Worm (Caenorhabditis elegans) whole organism, young adult: ENCODE results near the gene knl-3.

Source experiments
- B0261.1 ChIP-seq: sonication (generic microtip); optimal IDR thresholded peaks from 2 replicates; lab custom pipeline; 2016; ENCODE audit warnings: mild to moderate bottlenecking, missing genetic modification characterization, moderate library complexity, missing compliant biosample characterization
- B0336.3 ChIP-seq: fragments of 200-800 bp; sonication (Bioruptor generic); IDR thresholded peaks from 2 replicates; pipeline ENCODE4 v1.3.6; 2022; ENCODE audit warnings: missing genetic modification characterization, missing compliant biosample characterization
- C06A6.2 ChIP-seq: fragments of 200-800 bp; sonication (Bioruptor generic); conservative IDR thresholded peaks from 2 replicates; pipeline ENCODE4 v1.3.6; 2022; ENCODE audit warnings: missing genetic modification characterization, missing compliant biosample characterization
- D2030.7 ChIP-seq: fragments of 200-800 bp; sonication (Bioruptor generic); IDR thresholded peaks from 2 replicates; pipeline ENCODE4 v1.3.6; 2022; ENCODE audit warnings: missing genetic modification reagents, missing genetic modification characterization, missing compliant biosample characterization
- F23B12.7 ChIP-seq: sonication (generic microtip); optimal IDR thresholded peaks from 2 replicates; lab custom pipeline; 2017; ENCODE audit warnings: missing genetic modification characterization, mild to moderate bottlenecking, missing compliant biosample characterization, antibody characterized with exemption, moderate library complexity; ENCODE audit not compliant: insufficient read depth
- F37B4.10 ChIP-seq: fragments of 200-800 bp; sonication (Bioruptor generic); IDR thresholded peaks from 2 replicates; pipeline ENCODE4 v1.3.6; 2022; ENCODE audit warnings: missing genetic modification characterization, missing compliant biosample characterization
- F57C9.4 ChIP-seq: sonication (generic microtip); optimal IDR thresholded peaks from 2 replicates; lab custom pipeline; 2017; ENCODE audit warnings: mild to moderate bottlenecking, missing genetic modification characterization, missing compliant biosample characterization
- K11D2.4 ChIP-seq: fragments of 200-800 bp; sonication (Bioruptor generic); IDR thresholded peaks from 2 replicates; pipeline ENCODE4 v1.3.6; 2022; ENCODE audit warnings: missing genetic modification reagents, missing genetic modification characterization, missing compliant biosample characterization
- K12H6.12 ChIP-seq: fragments of 200-800 bp; sonication (Bioruptor generic); optimal IDR thresholded peaks from 2 replicates; lab custom pipeline; 2018; ENCODE audit warnings: mild to moderate bottlenecking, missing genetic modification characterization, missing compliant biosample characterization
- Y95B8A.8 ChIP-seq: fragments of 200-800 bp; sonication (Bioruptor generic); IDR thresholded peaks from 2 replicates; pipeline ENCODE4 v1.3.6; 2022; ENCODE audit warnings: missing genetic modification reagents, missing genetic modification characterization, missing compliant biosample characterization
- aptf-2 ChIP-seq: fragments of 200-800 bp; sonication (Bioruptor generic); conservative IDR thresholded peaks from 2 replicates; pipeline ENCODE4 v1.3.6; 2022; ENCODE audit warnings: missing genetic modification reagents, missing genetic modification characterization, missing compliant biosample characterization
- athp-1 ChIP-seq: sonication (generic microtip); optimal IDR thresholded peaks from 2 replicates; lab custom pipeline; 2017; ENCODE audit warnings: mild to moderate bottlenecking, missing genetic modification characterization, missing compliant biosample characterization
- attf-6 ChIP-seq: fragments of 200-800 bp; sonication (Bioruptor generic); IDR thresholded peaks from 2 replicates; pipeline ENCODE4 v1.3.6; 2022; ENCODE audit warnings: missing genetic modification reagents, missing genetic modification characterization, missing compliant biosample characterization
- bed-1 ChIP-seq: fragments of 200-800 bp; sonication (Bioruptor generic); IDR thresholded peaks from 2 replicates; pipeline ENCODE4 v1.3.6; 2022; ENCODE audit warnings: missing genetic modification reagents, missing genetic modification characterization, missing compliant biosample characterization
- cebp-1 ChIP-seq, 2 experiments: fragments of 200-800 bp in 1 of 2; sonication (Bioruptor generic) in 1 of 2; sonication (generic microtip) in 1 of 2; IDR thresholded peaks in 1 of 2; optimal IDR thresholded peaks in 1 of 2; 2 replicates each; pipeline versions ENCODE4 v1.3.6 to Lab custom; 2017 to 2022; ENCODE audit warnings: missing compliant biosample characterization in 2 of 2, missing genetic modification characterization in 2 of 2, mild to moderate bottlenecking in 1 of 2, missing genetic modification reagents in 1 of 2, moderate library complexity in 1 of 2
- egl-18 ChIP-seq: fragments of 200-800 bp; sonication (Bioruptor generic); IDR thresholded peaks from 2 replicates; pipeline ENCODE4 v1.3.6; 2022; ENCODE audit warnings: missing genetic modification reagents, missing genetic modification characterization, missing compliant biosample characterization
- him-1 ChIP-seq: sonication (generic microtip); optimal IDR thresholded peaks from 2 replicates; lab custom pipeline; 2016; ENCODE audit warnings: missing genotype, missing genetic modification reagents, missing genetic modification characterization, missing compliant biosample characterization
- hmg-20 ChIP-seq: fragments of 200-800 bp; sonication (Bioruptor generic); IDR thresholded peaks from 2 replicates; pipeline ENCODE4 v1.3.6; 2022; ENCODE audit warnings: missing genetic modification reagents, missing genetic modification characterization, missing compliant biosample characterization
- lin-40 ChIP-seq: sonication (generic microtip); optimal IDR thresholded peaks from 2 replicates; lab custom pipeline; 2016; ENCODE audit warnings: missing genetic modification characterization, mild to moderate bottlenecking, missing compliant biosample characterization, missing genotype, missing genetic modification reagents
- madf-3 ChIP-seq: fragments of 200-800 bp; sonication (Bioruptor generic); IDR thresholded peaks from 2 replicates; pipeline ENCODE4 v1.3.6; 2022; ENCODE audit warnings: missing genetic modification reagents, missing genetic modification characterization, missing compliant biosample characterization
- madf-8 ChIP-seq: fragments of 200-800 bp; sonication (Bioruptor generic); conservative IDR thresholded peaks from 2 replicates; pipeline ENCODE4 v1.3.6; 2022; ENCODE audit warnings: missing genetic modification reagents, missing genetic modification characterization, missing compliant biosample characterization
- mel-28 ChIP-seq: sonication (generic microtip); optimal IDR thresholded peaks from 2 replicates; lab custom pipeline; 2016; ENCODE audit warnings: borderline replicate concordance, mild to moderate bottlenecking, missing genetic modification characterization, missing compliant biosample characterization
- nfya-1 ChIP-seq: sonication (generic microtip); optimal IDR thresholded peaks from 2 replicates; lab custom pipeline; 2017; ENCODE audit warnings: antibody characterized with exemption, missing compliant biosample characterization, missing genetic modification characterization, borderline replicate concordance; ENCODE audit not compliant: insufficient read depth
- nfyb-1 ChIP-seq: fragments of 200-800 bp; sonication (Bioruptor generic); IDR thresholded peaks from 2 replicates; pipeline ENCODE4 v1.3.6; 2022; ENCODE audit warnings: missing genetic modification reagents, missing genetic modification characterization, missing compliant biosample characterization
- nhr-27 ChIP-seq: fragments of 200-800 bp; sonication (Bioruptor generic); optimal IDR thresholded peaks from 2 replicates; lab custom pipeline; 2018; ENCODE audit warnings: mild to moderate bottlenecking, missing genetic modification characterization, moderate library complexity, missing compliant biosample characterization
- nhr-90 ChIP-seq: sonication (generic microtip); optimal IDR thresholded peaks from 2 replicates; lab custom pipeline; 2016; ENCODE audit warnings: missing genotype, mild to moderate bottlenecking, missing genetic modification characterization, missing compliant biosample characterization
- rec-8 ChIP-seq, 2 experiments: sonication (generic microtip); optimal IDR thresholded peaks; 2 replicates each; lab custom pipeline; 2016; ENCODE audit warnings: mild to moderate bottlenecking in 2 of 2, missing genetic modification characterization in 2 of 2, missing genetic modification reagents in 2 of 2, missing genotype in 2 of 2, missing biosample characterization in 1 of 2, missing compliant biosample characterization in 1 of 2, moderate library complexity in 1 of 2
- rpc-1 ChIP-seq, 2 experiments: fragments of 150-350 bp in 1 of 2; sonication (generic microtip) in 1 of 2; optimal IDR thresholded peaks; 2 replicates each; lab custom pipeline; 2014 to 2018; ENCODE audit warnings: missing biosample characterization in 1 of 2, missing genetic modification characterization in 1 of 2, missing genetic modification reagents in 1 of 2, missing genotype in 1 of 2
- snpc-1.3 ChIP-seq: sonication (generic microtip); optimal IDR thresholded peaks from 2 replicates; lab custom pipeline; 2017; ENCODE audit warnings: missing genetic modification characterization, mild to moderate bottlenecking, missing compliant biosample characterization, antibody characterized with exemption, moderate library complexity, missing genotype, missing genetic modification reagents; ENCODE audit not compliant: insufficient read depth
- sptf-2 ChIP-seq: fragments of 200-800 bp; sonication (Bioruptor generic); optimal IDR thresholded peaks from 2 replicates; lab custom pipeline; 2018; ENCODE audit warnings: mild to moderate bottlenecking, missing genetic modification characterization, missing compliant biosample characterization
- tbx-9 ChIP-seq: sonication (generic microtip); optimal IDR thresholded peaks from 2 replicates; lab custom pipeline; 2016; ENCODE audit warnings: borderline replicate concordance, missing genetic modification characterization, inconsistent platforms, missing compliant biosample characterization
- ztf-3 ChIP-seq: fragments of 200-800 bp; sonication (Bioruptor generic); optimal IDR thresholded peaks from 2 replicates; lab custom pipeline; 2018; ENCODE audit warnings: mild to moderate bottlenecking, missing genetic modification characterization, missing compliant biosample characterization

Gene knl-3

DNA sequence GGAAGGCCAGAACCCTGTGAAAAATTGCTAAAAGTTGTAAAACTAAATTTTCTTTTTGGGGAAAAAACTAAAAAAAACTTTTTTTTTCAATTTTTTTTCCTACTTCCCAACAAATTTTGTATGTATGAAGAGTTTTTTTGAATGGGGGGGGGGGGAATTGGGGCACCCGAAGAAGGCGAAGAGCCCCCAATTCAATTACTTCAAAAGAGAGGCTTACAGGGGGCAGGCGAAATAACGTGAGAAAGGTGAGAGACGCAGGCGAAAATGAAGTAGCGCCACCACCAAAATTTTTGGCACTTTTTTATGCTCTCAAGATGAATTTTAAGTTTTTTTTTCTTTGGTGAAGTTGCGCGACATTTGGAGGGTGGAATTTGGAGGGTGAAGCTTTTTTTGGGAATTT, 6.1 kb upstream of the knl-3 start:
- TF ChIP-seq athp-1 (tag; lab: Kevin White, UChicago), result peak; percentile 6
- no peak for TF ChIP-seq rec-8 (tag; optimal IDR thresholded peaks at IDR 0.05; lab: Kevin White, UChicago)
- TF ChIP-seq, all 124 proteins: peak for 1

- TF ChIP-seq K12H6.12 (tag; lab: Kevin White, UChicago) (no peak), bed-1 (no peak), F57C9.4 (no peak), aptf-2 (GFP tag; lab: Robert Waterston, UW) (no peak), sptf-2 (GFP tag; lab: Kevin White, UChicago) (no peak), nfya-1 (tag; lab: Kevin White, UChicago) (no peak), C06A6.2 (GFP tag; lab: Robert Waterston, UW) (no peak), madf-8 (GFP tag; lab: Robert Waterston, UW) (no peak), lin-40 (tag; lab: Kevin White, UChicago) (no peak), nfyb-1 (GFP tag; lab: Robert Waterston, UW) (no peak), hmg-20 (GFP tag; lab: Robert Waterston, UW) (no peak), cebp-1 (GFP tag; IDR thresholded peaks at IDR 0.05; lab: Robert Waterston, UW) (no peak), cebp-1 (tag; optimal IDR thresholded peaks at IDR 0.05; lab: Kevin White, UChicago) (no peak), F37B4.10 (no peak), B0336.3 (GFP tag; lab: Robert Waterston, UW) (no peak), attf-6 (GFP tag; lab: Robert Waterston, UW) (no peak), Y95B8A.8 (GFP tag; lab: Robert Waterston, UW) (no peak)
Measured at ce11 chrV:1864997-1865396, 4.0 kb upstream of the knl-3 start.

ce11 chrV:1868025-1868424, 988 bp upstream of the knl-3 start:
- TF ChIP-seq B0261.1 (tag; lab: Kevin White, UChicago), result no peak
- no peak for TF ChIP-seq K11D2.4 (GFP tag; lab: Robert Waterston, UW)
- no peak for TF ChIP-seq madf-3 (GFP tag; lab: Robert Waterston, UW)
- no peak for TF ChIP-seq ztf-3 (GFP tag; lab: Kevin White, UChicago)
- no peak for TF ChIP-seq F57C9.4
- TF ChIP-seq snpc-1.3, result no peak
- TF ChIP-seq F23B12.7, result no peak
- no peak for TF ChIP-seq nhr-27
- no peak for TF ChIP-seq him-1 (tag; lab: Kevin White, UChicago)
- no peak for TF ChIP-seq mel-28 (tag; lab: Kevin White, UChicago)
- no peak for TF ChIP-seq egl-18

ce11 chrV:1869682-1870081, 669 bp downstream of the knl-3 start, which contains the start of gene T10B5.3:
T10B5.3 (minus strand) TSS chrV:1869782.
- TF ChIP-seq D2030.7, result no peak
- TF ChIP-seq nhr-90 (tag; lab: Kevin White, UChicago), result no peak
- no peak for TF ChIP-seq rpc-1 (optimal IDR thresholded peaks at IDR 0.05; lab: Kevin White, UChicago)
- TF ChIP-seq rpc-1 (tag; optimal IDR thresholded peaks at IDR 0.05; lab: Kevin White, UChicago), result no peak
- TF ChIP-seq cebp-1 (GFP tag; IDR thresholded peaks at IDR 0.05; lab: Robert Waterston, UW), result no peak
- no peak for TF ChIP-seq cebp-1 (tag; optimal IDR thresholded peaks at IDR 0.05; lab: Kevin White, UChicago)
- no peak for TF ChIP-seq tbx-9 (tag; lab: Kevin White, UChicago)
